Fruit fly (Drosophila melanogaster) S2 (cell line): Measurements from ENCODE around the gene AdamTS-B.
A peak's percentile ranks its signal among the peaks of the same experiment; 100 is the strongest.

Experiments
- CG8478 ChIP-seq: fragments of >200 bp; optimal IDR thresholded peaks from 2 replicates; lab custom pipeline; 2018
- CTCF ChIP-seq, 2 experiments: fragments of >200 bp; optimal IDR thresholded peaks; 2 replicates each; lab custom pipeline; 2018

dm6 chrX:5661971-5662370 lies 36.4 kb upstream of the AdamTS-B start:
- TF ChIP-seq CG8478 (lab: Kevin White, UChicago) (no peak), CTCF (optimal IDR thresholded peaks at IDR 0.05; lab: Kevin White, UChicago) (peak; percentile 78 to 79)
